Worm (Caenorhabditis elegans) whole organism, L4 larva: ENCODE measurements around the gene R07E5.11.
A peak's percentile ranks its signal among the peaks of the same experiment; 100 is the strongest.

Source experiments
- D1046.2 ChIP-seq: fragments of 200-800 bp; sonication (Bioruptor generic); IDR thresholded peaks from 2 replicates; pipeline ENCODE4 v1.3.6; 2022; ENCODE audit warnings: missing genetic modification characterization, missing compliant biosample characterization
- F10B5.3 ChIP-seq: sonication (generic microtip); optimal IDR thresholded peaks from 2 replicates; lab custom pipeline; 2016; ENCODE audit warnings: mild to moderate bottlenecking, missing genetic modification characterization, missing compliant biosample characterization
- F26F4.8 ChIP-seq: fragments of 200-800 bp; sonication (Bioruptor generic); conservative IDR thresholded peaks from 2 replicates; pipeline ENCODE4 v1.3.6; 2022; ENCODE audit warnings: missing genetic modification characterization, missing compliant biosample characterization
- T20F7.1 ChIP-seq: fragments of 200-800 bp; sonication (Bioruptor generic); optimal IDR thresholded peaks from 2 replicates; lab custom pipeline; 2018; ENCODE audit warnings: mild to moderate bottlenecking, missing genetic modification characterization, missing compliant biosample characterization
- T26A8.4 ChIP-seq: fragments of 200-800 bp; sonication (Bioruptor generic); IDR thresholded peaks from 2 replicates; pipeline ENCODE4 v1.3.6; 2022; ENCODE audit warnings: missing genetic modification characterization, missing compliant biosample characterization
- Y75B8A.6 ChIP-seq: fragments of 200-800 bp; sonication (Bioruptor generic); IDR thresholded peaks from 2 replicates; pipeline ENCODE4 v1.3.6; 2022; ENCODE audit warnings: missing genetic modification reagents, missing genetic modification characterization, missing compliant biosample characterization
- aha-1 ChIP-seq: fragments of 150-350 bp; peaks from one replicate; lab custom pipeline; 2014; ENCODE audit warnings: missing biosample characterization, missing genetic modification characterization
- aly-2 ChIP-seq: sonication (generic microtip); optimal IDR thresholded peaks from 2 replicates; lab custom pipeline; 2018; ENCODE audit warnings: missing biosample characterization, missing genetic modification characterization
- ama-1 ChIP-seq: fragments of 150-350 bp; optimal IDR thresholded peaks from 2 replicates; lab custom pipeline; 2014; ENCODE audit warnings: inconsistent platforms, mixed read lengths
- ceh-28 ChIP-seq: fragments of 150-350 bp; optimal IDR thresholded peaks from 2 replicates; lab custom pipeline; 2014; ENCODE audit warnings: missing biosample characterization, missing genetic modification reagents, missing genetic modification characterization
- ceh-32 ChIP-seq: sonication (generic microtip); optimal IDR thresholded peaks from 2 replicates; lab custom pipeline; 2016; ENCODE audit warnings: mild to moderate bottlenecking, missing genetic modification characterization, missing compliant biosample characterization; ENCODE audit not compliant: poor library complexity
- ceh-62 ChIP-seq: sonication (generic microtip); optimal IDR thresholded peaks from 2 replicates; lab custom pipeline; 2017; ENCODE audit warnings: missing biosample characterization, missing genetic modification characterization
- ces-1 ChIP-seq: fragments of 150-350 bp; sonication (generic microtip); optimal IDR thresholded peaks from 4 replicates; lab custom pipeline; 2014; ENCODE audit warnings: missing biosample characterization, missing genetic modification reagents, missing genetic modification characterization
- ctbp-1 ChIP-seq: fragments of 200-800 bp; sonication (Bioruptor generic); IDR thresholded peaks from 2 replicates; pipeline ENCODE4 v1.3.6; 2022; ENCODE audit warnings: missing genetic modification reagents, missing genetic modification characterization, missing compliant biosample characterization
- duxl-1 ChIP-seq: sonication (generic microtip); optimal IDR thresholded peaks from 2 replicates; lab custom pipeline; 2016; ENCODE audit warnings: mild to moderate bottlenecking, missing genetic modification characterization, moderate library complexity, missing compliant biosample characterization; ENCODE audit not compliant: poor library complexity
- dve-1 ChIP-seq: sonication (generic microtip); optimal IDR thresholded peaks from 2 replicates; lab custom pipeline; 2017; ENCODE audit warnings: antibody characterized with exemption, mild to moderate bottlenecking, missing genetic modification characterization, missing compliant biosample characterization; ENCODE audit not compliant: insufficient read depth
- egl-27 ChIP-seq: sonication (generic microtip); optimal IDR thresholded peaks from 3 replicates; lab custom pipeline; 2017; ENCODE audit warnings: missing biosample characterization, missing genetic modification reagents, missing genetic modification characterization
- egl-43 ChIP-seq: fragments of 200-800 bp; sonication (Bioruptor generic); IDR thresholded peaks from 2 replicates; pipeline ENCODE4 v1.3.6; 2022; ENCODE audit warnings: missing genetic modification reagents, missing genetic modification characterization, missing compliant biosample characterization
- fkh-10 ChIP-seq: fragments of 150-350 bp; optimal IDR thresholded peaks from 2 replicates; lab custom pipeline; 2014; ENCODE audit warnings: missing biosample characterization, missing genetic modification reagents, missing genetic modification characterization
- fos-1 ChIP-seq: fragments of 150-350 bp; optimal IDR thresholded peaks from 2 replicates; lab custom pipeline; 2014; ENCODE audit warnings: missing biosample characterization, missing genetic modification characterization
- gei-8 ChIP-seq: fragments of 200-800 bp; sonication (Bioruptor generic); optimal IDR thresholded peaks from 2 replicates; lab custom pipeline; 2018; ENCODE audit warnings: mild to moderate bottlenecking, missing genetic modification characterization, missing compliant biosample characterization
- hif-1 ChIP-seq, 2 experiments: sonication (generic microtip); optimal IDR thresholded peaks; 2 replicates each; lab custom pipeline; 2016 to 2017; ENCODE audit warnings: missing compliant biosample characterization in 2 of 2, missing genetic modification characterization in 2 of 2, missing genetic modification reagents in 2 of 2, missing genotype in 2 of 2, mild to moderate bottlenecking in 1 of 2
- jun-1 ChIP-seq: fragments of 150-350 bp; optimal IDR thresholded peaks from 2 replicates; lab custom pipeline; 2014; ENCODE audit warnings: missing biosample characterization, missing genetic modification reagents, missing genetic modification characterization
- lin-13 ChIP-seq: fragments of 150-350 bp; optimal IDR thresholded peaks from 2 replicates; lab custom pipeline; 2014; ENCODE audit warnings: missing biosample characterization, missing genetic modification reagents, missing genetic modification characterization
- lin-38 ChIP-seq: fragments of 200-800 bp; sonication (Bioruptor generic); IDR thresholded peaks from 2 replicates; pipeline ENCODE4 v1.3.6; 2022; ENCODE audit warnings: missing genetic modification reagents, missing genetic modification characterization, missing compliant biosample characterization
- lin-39 ChIP-seq: fragments of 150-350 bp; optimal IDR thresholded peaks from 2 replicates; lab custom pipeline; 2014; ENCODE audit warnings: missing biosample characterization, missing genetic modification reagents, missing genetic modification characterization
- madf-5 ChIP-seq, 2 experiments: fragments of 200-800 bp; sonication (Bioruptor generic); IDR thresholded peaks; 2 replicates each; pipeline ENCODE4 v1.3.6; 2022; ENCODE audit warnings: missing compliant biosample characterization in 2 of 2, missing genetic modification characterization in 2 of 2
- madf-9 ChIP-seq: fragments of 200-800 bp; sonication (Bioruptor generic); conservative IDR thresholded peaks from 2 replicates; pipeline ENCODE4 v1.3.6; 2022; ENCODE audit warnings: missing genetic modification reagents, missing genetic modification characterization, missing compliant biosample characterization
- mdt-29 ChIP-seq: fragments of 200-800 bp; sonication (Bioruptor generic); IDR thresholded peaks from 2 replicates; pipeline ENCODE4 v1.3.6; 2022; ENCODE audit warnings: missing genetic modification reagents, missing genetic modification characterization, missing compliant biosample characterization
- mep-1 ChIP-seq: fragments of 150-350 bp; sonication (generic microtip); optimal IDR thresholded peaks from 3 replicates; lab custom pipeline; 2014; ENCODE audit warnings: missing biosample characterization, missing genetic modification characterization
- mes-2 ChIP-seq: sonication (generic microtip); optimal IDR thresholded peaks from 2 replicates; lab custom pipeline; 2016; ENCODE audit warnings: missing genotype, mild to moderate bottlenecking, missing genetic modification characterization, missing compliant biosample characterization; ENCODE audit not compliant: poor library complexity, severe bottlenecking
- nhr-11 ChIP-seq: fragments of 150-350 bp; optimal IDR thresholded peaks from 2 replicates; lab custom pipeline; 2014; ENCODE audit warnings: missing biosample characterization, missing genetic modification characterization
- nhr-48 ChIP-seq: sonication (generic microtip); optimal IDR thresholded peaks from 2 replicates; lab custom pipeline; 2016; ENCODE audit warnings: mild to moderate bottlenecking, missing genetic modification characterization, missing compliant biosample characterization
- nhr-76 ChIP-seq: fragments of 150-350 bp; optimal IDR thresholded peaks from 2 replicates; lab custom pipeline; 2014; ENCODE audit warnings: missing biosample characterization, missing genetic modification characterization
- saeg-2 ChIP-seq: fragments of 200-800 bp; sonication (Bioruptor generic); IDR thresholded peaks from 2 replicates; pipeline ENCODE4 v1.3.6; 2022; ENCODE audit warnings: missing genetic modification reagents, missing genetic modification characterization, missing compliant biosample characterization
- spr-3 ChIP-seq: fragments of 200-800 bp; sonication (Bioruptor generic); optimal IDR thresholded peaks from 2 replicates; lab custom pipeline; 2018; ENCODE audit warnings: mild to moderate bottlenecking, missing genetic modification characterization, missing compliant biosample characterization
- tag-97 ChIP-seq: fragments of 200-800 bp; sonication (Bioruptor generic); IDR thresholded peaks from 2 replicates; pipeline ENCODE4 v1.3.6; 2022; ENCODE audit warnings: missing genetic modification characterization, missing compliant biosample characterization
- tra-1 ChIP-seq: fragments of 200-800 bp; sonication (Bioruptor generic); IDR thresholded peaks from 2 replicates; pipeline ENCODE4 v1.3.6; 2022; ENCODE audit warnings: missing genetic modification reagents, missing genetic modification characterization, missing compliant biosample characterization
- unc-130 ChIP-seq: sonication (generic microtip); optimal IDR thresholded peaks from 2 replicates; lab custom pipeline; 2016; ENCODE audit warnings: missing genetic modification reagents, missing genetic modification characterization, missing compliant biosample characterization
- ztf-11 ChIP-seq: fragments of 150-350 bp; optimal IDR thresholded peaks from 2 replicates; lab custom pipeline; 2014; ENCODE audit warnings: missing biosample characterization, missing genetic modification characterization

R07E5.11 gene

DNA sequence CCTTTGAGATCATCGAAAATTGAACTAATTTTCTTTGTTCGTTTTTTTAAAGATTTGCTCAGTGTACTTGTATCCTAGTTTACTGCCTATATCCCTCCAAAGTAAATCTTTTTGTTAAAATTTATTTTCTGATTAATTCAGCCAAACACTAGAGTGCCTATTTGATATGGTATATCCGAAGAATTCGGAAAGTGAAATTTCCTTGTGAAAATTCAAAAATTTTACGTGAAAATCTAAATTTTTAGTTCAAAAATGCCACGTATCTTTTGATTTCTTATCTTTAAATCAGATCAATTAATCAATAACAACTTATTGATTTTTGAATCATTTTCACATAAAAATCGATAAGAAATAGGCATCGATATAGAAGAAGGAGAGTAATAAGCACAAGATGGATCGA lies 16.6 kb downstream of the R07E5.11 start, which contains the start of gene R07E5.6:
Gene R07E5.6 (plus strand): TSS at position 301 of the 400 bp plus-strand sequence.
- peak; percentile 51 for TF ChIP-seq ceh-28 (tag; lab: Kevin White, UChicago)
- TF ChIP-seq nhr-11 (tag; lab: Kevin White, UChicago) = no peak

DNA sequence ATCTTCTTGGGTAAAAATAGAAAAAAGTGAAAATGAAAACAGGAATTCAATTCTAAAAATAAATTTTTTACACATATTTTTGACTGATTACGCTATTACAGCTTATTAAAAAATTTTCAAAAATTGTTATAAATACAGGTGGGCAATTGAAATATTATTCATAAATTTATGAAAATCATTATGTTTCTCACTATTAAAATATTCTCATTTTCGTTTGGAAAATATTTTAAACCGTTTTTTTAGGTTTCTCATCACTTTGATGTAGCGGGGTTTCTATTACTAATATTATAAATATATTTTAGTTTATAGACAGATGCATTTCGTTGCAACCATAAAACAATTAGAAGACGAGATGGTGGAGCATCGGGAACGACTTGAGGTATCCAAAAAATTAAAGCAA lies 17.9 kb downstream of the R07E5.11 start, which contains the start of gene R07E5.5:
Gene R07E5.5 (plus strand): TSS at position 301 of the 400 bp plus-strand sequence.
- no peak for TF ChIP-seq ztf-11
- TF ChIP-seq mes-2 (tag; lab: Kevin White, UChicago) = no peak
- no peak for TF ChIP-seq aha-1 (tag; lab: Kevin White, UChicago)
- TF ChIP-seq F26F4.8 (GFP tag; lab: Robert Waterston, UW) = no peak
- no peak for TF ChIP-seq fkh-10 (GFP tag; lab: Kevin White, UChicago)
- TF ChIP-seq saeg-2 (GFP tag; lab: Robert Waterston, UW) = no peak
- TF ChIP-seq aly-2 (tag; lab: Kevin White, UChicago) = no peak

DNA sequence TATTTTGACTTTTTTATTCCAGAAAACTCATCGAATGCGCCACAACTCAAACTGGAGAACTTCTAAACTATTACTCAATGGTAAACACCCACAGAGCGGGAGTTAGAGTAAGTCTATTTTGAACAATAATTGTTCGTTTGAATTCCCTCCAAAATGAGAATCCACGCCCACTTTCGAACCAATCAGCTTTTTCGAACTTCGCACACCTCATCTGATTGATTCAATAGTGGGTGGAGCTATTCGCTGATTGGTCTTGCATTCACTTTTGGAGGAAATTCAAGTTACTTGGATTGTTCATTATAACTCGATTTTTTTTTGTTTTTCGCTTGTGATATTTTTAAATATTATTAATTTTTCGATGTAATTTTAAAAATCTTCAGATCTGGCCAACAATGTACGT lies 19.2 kb downstream of the R07E5.11 start:
- TF ChIP-seq gei-8 (GFP tag; lab: Kevin White, UChicago) (no peak), F10B5.3 (no peak), ztf-11 (no peak), egl-43 (GFP tag; lab: Robert Waterston, UW) (no peak), ceh-28 (tag; lab: Kevin White, UChicago) (no peak), ces-1 (no peak), lin-13 (no peak), D1046.2 (GFP tag; lab: Robert Waterston, UW) (no peak), tag-97 (GFP tag; lab: Robert Waterston, UW) (no peak), nhr-76 (no peak), T20F7.1 (GFP tag; lab: Kevin White, UChicago) (no peak), ctbp-1 (GFP tag; lab: Robert Waterston, UW) (no peak), mep-1 (tag; lab: Kevin White, UChicago) (no peak), nhr-48 (no peak), duxl-1 (no peak)

DNA sequence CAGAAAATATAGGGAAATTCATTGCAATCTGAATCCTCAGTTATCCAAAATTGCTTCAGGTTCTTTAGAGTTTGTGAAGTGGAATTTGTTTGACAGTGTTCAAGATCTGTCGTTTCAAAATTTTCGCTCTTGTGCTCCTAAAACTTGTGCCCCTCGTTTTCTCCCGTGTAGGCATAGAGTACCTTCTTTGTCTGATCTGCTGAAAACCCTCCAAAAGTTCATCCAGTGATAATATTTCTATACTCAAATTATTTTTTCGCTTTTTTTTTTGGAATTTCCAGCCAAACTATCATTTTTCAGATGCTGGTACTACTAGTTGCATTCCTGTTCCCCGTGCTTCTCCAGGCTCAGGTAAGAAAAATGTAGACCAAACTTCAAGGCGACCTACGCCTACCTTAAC lies 20.5 kb downstream of the R07E5.11 start, which contains the start of gene R07E5.4:
Gene R07E5.4 (plus strand): TSS at position 301 of the 400 bp plus-strand sequence.
- TF ChIP-seq hif-1 (tag; optimal IDR thresholded peaks at IDR 0.05; lab: Kevin White, UChicago) (no peak), jun-1 (tag; lab: Kevin White, UChicago) (no peak), mdt-29 (GFP tag; lab: Robert Waterston, UW) (no peak), lin-39 (tag; lab: Kevin White, UChicago) (no peak), fos-1 (tag; lab: Kevin White, UChicago) (no peak), unc-130 (GFP tag; lab: Kevin White, UChicago) (no peak), spr-3 (GFP tag; lab: Kevin White, UChicago) (no peak), madf-5 (GFP tag; IDR thresholded peaks at IDR 0.05; lab: Robert Waterston, UW) (no peak), T26A8.4 (no peak), tra-1 (GFP tag; lab: Robert Waterston, UW) (no peak), aha-1 (tag; lab: Kevin White, UChicago) (no peak), lin-38 (GFP tag; lab: Robert Waterston, UW) (no peak), ceh-32 (no peak), ama-1 (lab: Kevin White, UChicago) (no peak), madf-9 (GFP tag; lab: Robert Waterston, UW) (no peak), egl-27 (tag; lab: Kevin White, UChicago) (no peak), ceh-62 (tag; lab: Kevin White, UChicago) (no peak), Y75B8A.6 (GFP tag; lab: Robert Waterston, UW) (no peak), dve-1 (tag; lab: Kevin White, UChicago) (no peak), nhr-11 (tag; lab: Kevin White, UChicago) (no peak)
